Worm (Caenorhabditis elegans) whole organism, young adult: ENCODE results near the gene cut-2.

ENCODE experiments used
- ama-1 ChIP-seq, 3 experiments: fragments of 150-350 bp in 1 of 3; sonication (generic microtip) in 2 of 3; optimal IDR thresholded peaks; 2 replicates each; lab custom pipeline; 2014 to 2018; ENCODE audit warnings: missing biosample characterization in 2 of 3, missing genetic modification characterization in 2 of 3, missing genetic modification reagents in 2 of 3
- dpl-1 ChIP-seq: fragments of 150-350 bp; optimal IDR thresholded peaks from 2 replicates; lab custom pipeline; 2014; ENCODE audit warnings: missing biosample characterization, missing genetic modification reagents, missing genetic modification characterization
- him-1 ChIP-seq: sonication (generic microtip); optimal IDR thresholded peaks from 2 replicates; lab custom pipeline; 2016; ENCODE audit warnings: missing genotype, missing genetic modification reagents, missing genetic modification characterization, missing compliant biosample characterization
- lin-35 ChIP-seq, 3 experiments: fragments of 150-350 bp in 2 of 3; sonication (generic microtip) in 1 of 3; optimal IDR thresholded peaks; 2 replicates each; lab custom pipeline; 2014 to 2018; ENCODE audit warnings: missing biosample characterization in 3 of 3, missing genetic modification characterization in 3 of 3, missing genetic modification reagents in 3 of 3
- lin-40 ChIP-seq: sonication (generic microtip); optimal IDR thresholded peaks from 2 replicates; lab custom pipeline; 2016; ENCODE audit warnings: missing genetic modification characterization, mild to moderate bottlenecking, missing compliant biosample characterization, missing genotype, missing genetic modification reagents
- rcor-1 ChIP-seq: fragments of 200-800 bp; sonication (Bioruptor generic); IDR thresholded peaks from 2 replicates; pipeline ENCODE4 v1.3.6; 2022; ENCODE audit warnings: missing genetic modification reagents, missing genetic modification characterization, missing compliant biosample characterization
- snpc-4 ChIP-seq, 5 experiments: fragments of 150-350 bp in 1 of 5; sonication (generic microtip) in 4 of 5; optimal IDR thresholded peaks; 2 replicates each; lab custom pipeline; 2014 to 2018; ENCODE audit warnings: missing genetic modification characterization in 5 of 5, missing biosample characterization in 3 of 5, antibody characterized with exemption in 2 of 5, mild to moderate bottlenecking in 2 of 5, missing compliant biosample characterization in 2 of 5, missing genotype in 2 of 5, moderate library complexity in 2 of 5, missing genetic modification reagents in 1 of 5
- zfh-2 ChIP-seq: fragments of 200-800 bp; sonication (Bioruptor generic); conservative IDR thresholded peaks from 2 replicates; pipeline ENCODE4 v1.3.6; 2022; ENCODE audit warnings: missing genetic modification reagents, missing genetic modification characterization, missing compliant biosample characterization

ce11 chrV:13391378-13392258, 23.1 kb upstream of the cut-2 start, which contains the start of gene somi-1:
- TF ChIP-seq zfh-2 (no peak), him-1 (tag; lab: Kevin White, UChicago) (no peak), rcor-1 (GFP tag; lab: Robert Waterston, UW) (no peak), snpc-4 (GFP tag; optimal IDR thresholded peaks at IDR 0.05; lab: Kevin White, UChicago) (no peak), snpc-4 (tag; optimal IDR thresholded peaks at IDR 0.05; lab: Kevin White, UChicago) (no peak), ama-1 (optimal IDR thresholded peaks at IDR 0.05; lab: Kevin White, UChicago) (no peak), ama-1 (GFP tag; optimal IDR thresholded peaks at IDR 0.05; lab: Kevin White, UChicago) (no peak), lin-40 (no peak), lin-35 (GFP tag; optimal IDR thresholded peaks at IDR 0.05; lab: Kevin White, UChicago) (no peak), dpl-1 (GFP tag; lab: Kevin White, UChicago) (no peak)
